Fruit fly (Drosophila melanogaster): Measurements from ENCODE around the gene CG10097.
A peak's percentile ranks its signal among the peaks of the same experiment; 100 is the strongest.

Gene CG10097

dm6 chr3R:12406235-12407196, 10.7 kb upstream of the CG10097 start, which contains the start of gene CG5167 (continued):
- TF ChIP-seq YL-1 (GFP tag; optimal IDR thresholded peaks at IDR 0.05) (no peak), ro (GFP tag; IDR thresholded peaks at IDR 0.05) (no peak), Bgb (GFP tag; IDR thresholded peaks at IDR 0.05; ENCODE audit: partially characterized antibody) (no peak), CG31365 (tag; optimal IDR thresholded peaks at IDR 0.05) (no peak), zen (tag; optimal IDR thresholded peaks at IDR 0.05) (peak; percentile 57), psq (GFP tag; optimal IDR thresholded peaks at IDR 0.05) (no peak), CG13123 (GFP tag; optimal IDR thresholded peaks at IDR 0.05) (no peak), CG12155 (GFP tag; optimal IDR thresholded peaks at IDR 0.05) (peak; percentile 38), toy (GFP tag; IDR thresholded peaks at IDR 0.05) (no peak), CG34376 (GFP tag; optimal IDR thresholded peaks at IDR 0.05) (peak; percentile 76), Rx (GFP tag; IDR thresholded peaks at IDR 0.05) (no peak), her (GFP tag; optimal IDR thresholded peaks at IDR 0.05) (no peak), CG10209 (GFP tag; optimal IDR thresholded peaks at IDR 0.05) (no peak), ftz-f1 (GFP tag; optimal IDR thresholded peaks at IDR 0.05) (no peak), Dbx (GFP tag; IDR thresholded peaks at IDR 0.05) (no peak), ind (GFP tag; optimal IDR thresholded peaks at IDR 0.05) (peak; percentile 27), usp (GFP tag; optimal IDR thresholded peaks at IDR 0.05) (no peak), CG11398 (GFP tag; optimal IDR thresholded peaks at IDR 0.05) (no peak), CG10147 (GFP tag; optimal IDR thresholded peaks at IDR 0.05) (peak; percentile 25), Dp (GFP tag; optimal IDR thresholded peaks at IDR 0.05) (peak; percentile 45), Stat92E (GFP tag; optimal IDR thresholded peaks at IDR 0.05) (no peak), CG4328 (GFP tag; optimal IDR thresholded peaks at IDR 0.05) (no peak), rib (GFP tag; IDR thresholded peaks at IDR 0.05) (no peak), BEAF-32 (GFP tag; optimal IDR thresholded peaks at IDR 0.05) (peak; percentile 38), so (GFP tag; IDR thresholded peaks at IDR 0.05) (0 out of 3 replicates have a peak, but pooled peaks have one; percentile 21), HmgD (GFP tag; optimal IDR thresholded peaks at IDR 0.05) (no peak), CG17359 (tag; optimal IDR thresholded peaks at IDR 0.05) (peak; percentile 49), Hr39 (optimal IDR thresholded peaks at IDR 0.05) (no peak), Fer2 (tag; optimal IDR thresholded peaks at IDR 0.05) (no peak), CG32767 (GFP tag; IDR thresholded peaks at IDR 0.05) (no peak), HmgZ (tag; optimal IDR thresholded peaks at IDR 0.05) (no peak), CG17568 (GFP tag; optimal IDR thresholded peaks at IDR 0.05) (no peak), p53 (GFP tag; optimal IDR thresholded peaks at IDR 0.05) (no peak), CG10565 (GFP tag; optimal IDR thresholded peaks at IDR 0.05) (no peak), CG18476 (GFP tag; optimal IDR thresholded peaks at IDR 0.05) (no peak), cad (GFP tag; optimal IDR thresholded peaks at IDR 0.05) (no peak), Sox100B (GFP tag; optimal IDR thresholded peaks at IDR 0.05) (no peak), GATAe (GFP tag; conservative IDR thresholded peaks at IDR 0.05) (no peak), Xbp1 (GFP tag; optimal IDR thresholded peaks at IDR 0.05) (peak; percentile 28), Nf-YB (GFP tag; optimal IDR thresholded peaks at IDR 0.05) (no peak), gcm2 (GFP tag; optimal IDR thresholded peaks at IDR 0.05) (no peak), CG15073 (GFP tag; optimal IDR thresholded peaks at IDR 0.05) (no peak), run (tag; optimal IDR thresholded peaks at IDR 0.05) (no peak), ems (GFP tag; optimal IDR thresholded peaks at IDR 0.05) (no peak), CG31388 (GFP tag; optimal IDR thresholded peaks at IDR 0.05) (no peak), az2 (GFP tag; optimal IDR thresholded peaks at IDR 0.05) (peak; percentile 37), seq (GFP tag; IDR thresholded peaks at IDR 0.05) (no peak), CG7963 (GFP tag; IDR thresholded peaks at IDR 0.05; ENCODE audit: partially characterized antibody) (no peak), dimm (GFP tag; IDR thresholded peaks at IDR 0.05) (no peak)
